Worm (Caenorhabditis elegans) whole organism, late embryonic: Measurements from ENCODE around the gene C25F9.9.

Experiments used
- K09A11.1 ChIP-seq: sonication (generic microtip); optimal IDR thresholded peaks from 2 replicates; lab custom pipeline; 2017; ENCODE audit warnings: antibody characterized with exemption, mild to moderate bottlenecking, missing genetic modification characterization, missing compliant biosample characterization; ENCODE audit not compliant: insufficient read depth
- elt-4 ChIP-seq: sonication (generic microtip); optimal IDR thresholded peaks from 2 replicates; lab custom pipeline; 2016; ENCODE audit warnings: missing genetic modification characterization, missing compliant biosample characterization
- fkh-10 ChIP-seq: fragments of 150-350 bp; optimal IDR thresholded peaks from 2 replicates; lab custom pipeline; 2014; ENCODE audit warnings: missing biosample characterization, missing genetic modification reagents, missing genetic modification characterization
- lin-11 ChIP-seq: fragments of 200-800 bp; sonication (Bioruptor generic); optimal IDR thresholded peaks from 2 replicates; lab custom pipeline; 2018; ENCODE audit warnings: mild to moderate bottlenecking, missing genetic modification characterization, missing compliant biosample characterization

DNA sequence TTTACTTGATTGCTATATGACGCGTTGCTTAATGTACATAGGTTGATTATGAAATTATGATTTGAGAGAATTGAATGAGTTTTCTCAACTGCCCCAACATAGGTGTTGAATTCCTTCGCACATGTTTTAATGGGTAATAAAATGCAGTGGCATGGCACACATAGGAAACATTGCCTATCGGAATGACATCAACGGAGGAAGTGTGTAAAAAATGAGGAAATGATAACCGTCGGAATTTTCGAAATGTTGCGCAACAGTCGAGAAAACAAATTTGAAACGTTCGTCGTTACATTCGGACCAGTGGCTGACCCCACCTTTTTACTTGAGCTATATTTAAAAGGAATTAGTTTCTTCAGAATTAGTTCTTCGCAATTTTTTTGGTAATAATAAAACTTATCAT is 15.6 kb downstream of the C25F9.9 start:
- TF ChIP-seq elt-4 (no peak), K09A11.1 (no peak), lin-11 (tag; lab: Kevin White, UChicago) (no peak), fkh-10 (GFP tag; lab: Kevin White, UChicago) (no peak)
